Fruit fly (Drosophila melanogaster): ENCODE data around the gene Tsp.

Tsp gene

dm6 chr2L:6647103-6647711 lies 61.7 kb downstream of the Tsp start (continued):
- TF ChIP-seq mld (GFP tag; IDR thresholded peaks at IDR 0.05; ENCODE audit: partially characterized antibody) (no peak), TFAM (GFP tag; optimal IDR thresholded peaks at IDR 0.05) (peak; percentile 95), tll (GFP tag; optimal IDR thresholded peaks at IDR 0.05) (peak in 1 of 2 experiments; percentile 90), Gug (GFP tag; IDR thresholded peaks at IDR 0.05) (peak; percentile 94), tna (GFP tag; IDR thresholded peaks at IDR 0.05; ENCODE audit: partially characterized antibody) (0 out of 2 replicates have a peak, but pooled peaks have one; percentile 24), dmrt99B (tag; optimal IDR thresholded peaks at IDR 0.05) (peak; percentile 99), CG4360 (GFP tag; IDR thresholded peaks at IDR 0.05) (peak; percentile 80), CG13624 (GFP tag; optimal IDR thresholded peaks at IDR 0.05) (peak; percentile 98), Tbp (GFP tag; optimal IDR thresholded peaks at IDR 0.05) (no peak), CG3065 (GFP tag; optimal IDR thresholded peaks at IDR 0.05) (peak; percentile 97), Neu2 (GFP tag; optimal IDR thresholded peaks at IDR 0.05; ENCODE audit: borderline replicate concordance) (peak; percentile 94), Six4 (GFP tag; optimal IDR thresholded peaks at IDR 0.05) (peak; percentile 99), Kr (GFP tag; optimal IDR thresholded peaks at IDR 0.05) (peak; percentile 98), CG2202 (tag; optimal IDR thresholded peaks at IDR 0.05) (peak; percentile 98), bsh (GFP tag; optimal IDR thresholded peaks at IDR 0.05) (peak; percentile 92 to 99), nau (GFP tag; optimal IDR thresholded peaks at IDR 0.05) (peak; percentile 98), ash1 (GFP tag; optimal IDR thresholded peaks at IDR 0.05) (peak; percentile 79), klu (GFP tag; IDR thresholded peaks at IDR 0.05) (peak; percentile 91), CG12071 (GFP tag; optimal IDR thresholded peaks at IDR 0.05) (peak; percentile 98), CG3281 (GFP tag; optimal IDR thresholded peaks at IDR 0.05) (peak; percentile 97), Mrtf (GFP tag; IDR thresholded peaks at IDR 0.05) (peak; percentile 94), CG16779 (GFP tag; IDR thresholded peaks at IDR 0.05) (peak; percentile 93), CG2120 (GFP tag; optimal IDR thresholded peaks at IDR 0.05) (peak; percentile 98), rib (GFP tag; IDR thresholded peaks at IDR 0.05) (peak; percentile 93), hbn (GFP tag; IDR thresholded peaks at IDR 0.05; ENCODE audit: partially characterized antibody) (0 out of 2 replicates have a peak, but pooled peaks have one; percentile 17), CG34422 (GFP tag; IDR thresholded peaks at IDR 0.05) (peak; percentile 98), mirr (GFP tag; optimal IDR thresholded peaks at IDR 0.05) (peak; percentile 97), dm (GFP tag; optimal IDR thresholded peaks at IDR 0.05) (peak; percentile 97), CG8924 (tag; optimal IDR thresholded peaks at IDR 0.05) (peak; percentile 99), oc (tag; optimal IDR thresholded peaks at IDR 0.05) (peak; percentile 99), CG2129 (GFP tag; IDR thresholded peaks at IDR 0.05; ENCODE audit: partially characterized antibody) (no peak), CG17612 (GFP tag; IDR thresholded peaks at IDR 0.05) (peak; percentile 93), gcm (GFP tag; optimal IDR thresholded peaks at IDR 0.05) (peak; percentile 99), Xrp1 (GFP tag; IDR thresholded peaks at IDR 0.05) (peak; percentile 98), CG5953 (GFP tag; IDR thresholded peaks at IDR 0.05) (peak; percentile 98), Drgx (GFP tag; IDR thresholded peaks at IDR 0.05) (peak; percentile 98), CG14667 (GFP tag; IDR thresholded peaks at IDR 0.05) (peak; percentile 94), gfzf (GFP tag; optimal IDR thresholded peaks at IDR 0.05) (peak; percentile 23), CG14441 (GFP tag; IDR thresholded peaks at IDR 0.05) (peak; percentile 98), CG6683 (GFP tag; optimal IDR thresholded peaks at IDR 0.05) (peak; percentile 94), Atf3 (GFP tag; optimal IDR thresholded peaks at IDR 0.05) (peak; percentile 97), ranshi (GFP tag; IDR thresholded peaks at IDR 0.05) (peak; percentile 98), ssp (GFP tag; IDR thresholded peaks at IDR 0.05) (peak; percentile 87), cad (GFP tag; optimal IDR thresholded peaks at IDR 0.05) (no peak), CG15696 (tag; optimal IDR thresholded peaks at IDR 0.05) (peak; percentile 95), pros (GFP tag; optimal IDR thresholded peaks at IDR 0.05) (peak; percentile 89), her (GFP tag; optimal IDR thresholded peaks at IDR 0.05) (peak; percentile 97), Jarid2 (GFP tag; optimal IDR thresholded peaks at IDR 0.05) (peak; percentile 88), HLH4C (GFP tag; IDR thresholded peaks at IDR 0.05; ENCODE audit: partially characterized antibody) (peak; percentile 60; the same call in 2 of the 3 replicates)
